Worm (Caenorhabditis elegans): ENCODE results near the gene F09B12.7.

DNA sequence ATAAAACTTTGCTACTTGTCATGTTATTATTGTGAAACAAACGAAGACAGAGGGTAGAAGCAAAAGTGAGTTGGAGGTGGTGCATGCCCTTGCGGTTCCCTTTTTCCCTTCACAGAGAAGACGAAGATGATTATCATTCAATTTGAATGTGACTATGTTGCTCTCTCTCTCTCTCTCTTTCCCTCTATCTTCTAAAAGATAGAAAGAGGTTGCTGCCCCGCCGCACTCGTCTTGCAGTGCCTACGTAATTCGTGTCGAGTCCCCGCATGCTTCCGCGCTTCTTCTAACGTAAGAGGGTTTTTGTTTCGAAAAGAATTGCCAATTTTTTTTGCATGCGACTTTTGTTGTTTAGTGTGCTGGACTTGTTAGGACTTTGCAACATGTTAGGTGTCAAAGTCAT, 33.3 kb upstream of the F09B12.7 start:
- TF ChIP-seq snpc-4 (tag; optimal IDR thresholded peaks at IDR 0.05) (no peak), ama-1 (optimal IDR thresholded peaks at IDR 0.05) (no peak), unc-39 (tag; optimal IDR thresholded peaks at IDR 0.05) (no peak), nhr-43 (tag; optimal IDR thresholded peaks at IDR 0.05; ENCODE audit: poor library complexity, severe bottlenecking) (no peak), nhr-77 (tag; optimal IDR thresholded peaks at IDR 0.05) (no peak), egl-27 (tag; optimal IDR thresholded peaks at IDR 0.05) (no peak), nhr-12 (tag; optimal IDR thresholded peaks at IDR 0.05) (no peak), elt-3 (tag; optimal IDR thresholded peaks at IDR 0.05) (no peak), pqm-1 (tag; optimal IDR thresholded peaks at IDR 0.05) (no peak), tbx-2 (tag; optimal IDR thresholded peaks at IDR 0.05) (no peak), ceh-16 (tag; optimal IDR thresholded peaks at IDR 0.05) (no peak), lin-15B (tag; optimal IDR thresholded peaks at IDR 0.05) (no peak), R02D3.7 (tag; optimal IDR thresholded peaks at IDR 0.05) (no peak)

Data from whole organism, L3 larva.